Fruit fly (Drosophila melanogaster) whole organism, adult: Measurements from ENCODE around the gene MESR3.

Experiments
- CG11617 ChIP-seq: fragments of 200-800 bp; sonication (Bioruptor generic); optimal IDR thresholded peaks from 2 replicates; lab custom pipeline; 2017; ENCODE audit warnings: mild to moderate bottlenecking, missing biosample characterization, missing genetic modification reagents, missing genetic modification characterization
- CG12768 ChIP-seq: fragments of 200-800 bp; sonication (Bioruptor generic); optimal IDR thresholded peaks from 2 replicates; lab custom pipeline; 2017; ENCODE audit warnings: missing biosample characterization, missing genetic modification characterization, mild to moderate bottlenecking, moderate library complexity, missing genetic modification reagents
- CG14711 ChIP-seq: fragments of 200-800 bp; sonication (Bioruptor generic); optimal IDR thresholded peaks from 2 replicates; lab custom pipeline; 2018; ENCODE audit warnings: missing biosample characterization, mild to moderate bottlenecking, missing genetic modification characterization, moderate library complexity
- CG33017 ChIP-seq: fragments of 200-800 bp; sonication (Bioruptor generic); optimal IDR thresholded peaks from 2 replicates; lab custom pipeline; 2018; ENCODE audit warnings: missing biosample characterization, mild to moderate bottlenecking, missing genetic modification characterization, moderate library complexity
- CG5204 ChIP-seq: fragments of 200-800 bp; sonication (Bioruptor generic); optimal IDR thresholded peaks from 2 replicates; lab custom pipeline; 2016; ENCODE audit warnings: missing biosample characterization, missing genetic modification characterization
- CG7101 ChIP-seq: fragments of 200-800 bp; sonication (Bioruptor generic); optimal IDR thresholded peaks from 2 replicates; lab custom pipeline; 2018; ENCODE audit warnings: missing biosample characterization, mild to moderate bottlenecking, missing genetic modification characterization, moderate library complexity
- Crg-1 ChIP-seq: fragments of 200-800 bp; sonication (Bioruptor generic); optimal IDR thresholded peaks from 2 replicates; lab custom pipeline; 2016; ENCODE audit warnings: missing biosample characterization, missing genetic modification characterization
- Hr96 ChIP-seq: fragments of 200-800 bp; sonication (Bioruptor generic); optimal IDR thresholded peaks from 2 replicates; lab custom pipeline; 2016; ENCODE audit warnings: missing biosample characterization, missing genetic modification characterization
- Mnt ChIP-seq: fragments of 200-800 bp; sonication (Bioruptor generic); optimal IDR thresholded peaks from 2 replicates; lab custom pipeline; 2016; ENCODE audit warnings: missing biosample characterization, mild to moderate bottlenecking, missing genetic modification characterization
- cnc ChIP-seq, 2 experiments: fragments of >200 bp; optimal IDR thresholded peaks; 2 replicates each; lab custom pipeline; 2017
- kay ChIP-seq: fragments of 200-800 bp; sonication (Bioruptor generic); peaks from one replicate; lab custom pipeline; 2016; ENCODE audit warnings: missing biosample characterization, missing genetic modification characterization, borderline replicate concordance
- ovo ChIP-seq: fragments of 200-800 bp; sonication (Bioruptor generic); optimal IDR thresholded peaks from 2 replicates; lab custom pipeline; 2016; ENCODE audit warnings: missing biosample characterization, missing genetic modification characterization
- pad ChIP-seq: fragments of 200-800 bp; sonication (Bioruptor generic); optimal IDR thresholded peaks from 3 replicates; lab custom pipeline; 2017; ENCODE audit warnings: missing biosample characterization, missing genetic modification characterization, mild to moderate bottlenecking, moderate library complexity, missing genetic modification reagents

- TF ChIP-seq kay (GFP tag; lab: Kevin White, UChicago), result no peak
- TF ChIP-seq CG11617 (GFP tag; lab: Kevin White, UChicago), result no peak
- TF ChIP-seq cnc (optimal IDR thresholded peaks at IDR 0.05; lab: Kevin White, UChicago), result no peak
- no peak for TF ChIP-seq CG33017 (tag; lab: Kevin White, UChicago)
- TF ChIP-seq Mnt (GFP tag; lab: Kevin White, UChicago), result no peak
- no peak for TF ChIP-seq CG12768 (GFP tag; lab: Kevin White, UChicago)
- no peak for TF ChIP-seq pad (GFP tag; lab: Kevin White, UChicago)
- TF ChIP-seq CG5204 (GFP tag; lab: Kevin White, UChicago), result no peak
- no peak for TF ChIP-seq Crg-1 (GFP tag; lab: Kevin White, UChicago)
- no peak for TF ChIP-seq CG14711 (tag; lab: Kevin White, UChicago)
- TF ChIP-seq Hr96 (GFP tag; lab: Kevin White, UChicago), result no peak
- TF ChIP-seq CG7101, result no peak
- no peak for TF ChIP-seq ovo (GFP tag; lab: Kevin White, UChicago)
Observed at dm6 chr2L:18707844-18708238, 90.8 kb downstream of the MESR3 start.
